Worm (Caenorhabditis elegans) whole organism, early embryonic: ENCODE measurements around the gene C04C3.4.

Experiments used
- B0310.2 ChIP-seq: sonication (generic microtip); optimal IDR thresholded peaks from 2 replicates; lab custom pipeline; 2016; ENCODE audit warnings: mild to moderate bottlenecking, missing genetic modification characterization, missing compliant biosample characterization
- F13C5.2 ChIP-seq: sonication (generic microtip); optimal IDR thresholded peaks from 2 replicates; lab custom pipeline; 2017; ENCODE audit warnings: mild to moderate bottlenecking, missing genetic modification characterization, inconsistent platforms, missing compliant biosample characterization
- ama-1 ChIP-seq: fragments of 150-350 bp; optimal IDR thresholded peaks from 2 replicates; lab custom pipeline; 2014
- ceh-13 ChIP-seq: fragments of 200-800 bp; sonication (Bioruptor generic); optimal IDR thresholded peaks from 2 replicates; lab custom pipeline; 2018; ENCODE audit warnings: mild to moderate bottlenecking, missing genetic modification characterization, missing compliant biosample characterization
- flt-1 ChIP-seq: fragments of 200-800 bp; sonication (Bioruptor generic); IDR thresholded peaks from 2 replicates; pipeline ENCODE4 v1.3.6; 2022; ENCODE audit warnings: missing genetic modification characterization, missing compliant biosample characterization
- hmg-4 ChIP-seq: fragments of 200-800 bp; sonication (Bioruptor generic); optimal IDR thresholded peaks from 2 replicates; lab custom pipeline; 2018; ENCODE audit warnings: mild to moderate bottlenecking, missing genetic modification characterization, missing compliant biosample characterization
- scrt-1 ChIP-seq: fragments of 200-800 bp; sonication (Bioruptor generic); IDR thresholded peaks from 2 replicates; pipeline ENCODE4 v1.3.6; 2022; ENCODE audit warnings: missing genetic modification characterization, missing compliant biosample characterization
- sea-1 ChIP-seq: fragments of 200-800 bp; sonication (Bioruptor generic); conservative IDR thresholded peaks from 2 replicates; pipeline ENCODE4 v1.3.6; 2022; ENCODE audit warnings: missing genetic modification characterization, missing compliant biosample characterization
- tbx-11 ChIP-seq: fragments of 200-800 bp; sonication (Bioruptor generic); IDR thresholded peaks from 2 replicates; pipeline ENCODE4 v1.3.6; 2022; ENCODE audit warnings: missing genetic modification characterization, missing compliant biosample characterization
- tbx-37 ChIP-seq: fragments of 200-800 bp; sonication (Bioruptor generic); conservative IDR thresholded peaks from 2 replicates; pipeline ENCODE4 v1.3.6; 2022; ENCODE audit warnings: missing genetic modification reagents, missing genetic modification characterization, missing compliant biosample characterization
- tra-4 ChIP-seq: sonication (generic microtip); optimal IDR thresholded peaks from 2 replicates; lab custom pipeline; 2017; ENCODE audit warnings: missing genetic modification characterization, missing compliant biosample characterization

DNA sequence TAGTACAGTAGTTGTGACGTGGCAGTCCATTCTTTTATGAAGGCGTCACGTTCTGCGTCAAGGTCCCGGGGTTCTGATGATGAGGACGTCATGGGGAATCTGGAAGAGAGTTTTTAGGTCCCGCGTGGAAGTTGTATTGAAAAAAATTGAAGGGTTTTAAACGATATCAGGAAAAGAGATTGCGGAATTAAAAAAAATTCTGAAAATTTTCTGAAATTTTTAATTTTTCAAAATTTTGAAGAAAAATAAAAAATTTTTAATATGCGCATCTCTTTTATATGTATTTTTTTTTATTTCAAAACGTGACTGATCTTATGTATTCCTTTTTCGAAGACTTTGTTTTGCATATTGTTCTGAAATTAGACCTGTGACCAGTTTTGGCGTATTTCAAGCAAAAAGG is 28.4 kb downstream of the C04C3.4 start, which contains the start of gene C04C3.6:
- TF ChIP-seq scrt-1 (GFP tag; lab: Robert Waterston, UW) (no peak), ama-1 (lab: Kevin White, UChicago) (no peak), tbx-11 (GFP tag; lab: Robert Waterston, UW) (no peak), tbx-37 (GFP tag; lab: Robert Waterston, UW) (no peak), F13C5.2 (no peak), hmg-4 (GFP tag; lab: Kevin White, UChicago) (no peak), sea-1 (no peak), tra-4 (no peak), ceh-13 (GFP tag; lab: Kevin White, UChicago) (no peak), B0310.2 (tag; lab: Kevin White, UChicago) (no peak), flt-1 (GFP tag; lab: Robert Waterston, UW) (no peak)
